Worm (Caenorhabditis elegans): ENCODE results near the gene kcnl-1.

The kcnl-1 gene

ce11 chrV:19555350-19555749, 9.8 kb upstream of the kcnl-1 start:
- TF ChIP-seq K12H6.12 (tag; optimal IDR thresholded peaks at IDR 0.05) (no peak), mxl-1 (tag; optimal IDR thresholded peaks at IDR 0.05) (no peak), zfh-2 (GFP tag; conservative IDR thresholded peaks at IDR 0.05) (peak; percentile 84), dox-1 (GFP tag; IDR thresholded peaks at IDR 0.05) (no peak), cebp-2 (GFP tag; IDR thresholded peaks at IDR 0.05) (no peak), madf-8 (GFP tag; conservative IDR thresholded peaks at IDR 0.05) (no peak), attf-5 (GFP tag; optimal IDR thresholded peaks at IDR 0.05) (no peak), snpc-1.3 (tag; optimal IDR thresholded peaks at IDR 0.05; ENCODE audit: insufficient read depth) (no peak), lsl-1 (GFP tag; optimal IDR thresholded peaks at IDR 0.05) (no peak), ztf-28 (GFP tag; IDR thresholded peaks at IDR 0.05) (no peak), pha-4 (tag; optimal IDR thresholded peaks at IDR 0.05) (no peak), B0035.1 (tag; optimal IDR thresholded peaks at IDR 0.05) (no peak), egrh-3 (GFP tag; IDR thresholded peaks at IDR 0.05) (peak; percentile 53; the same call in 1 of the 2 replicates), C17E4.6 (GFP tag; IDR thresholded peaks at IDR 0.05) (no peak), xnd-1 (tag; optimal IDR thresholded peaks at IDR 0.05) (no peak), mes-4 (tag; optimal IDR thresholded peaks at IDR 0.05) (no peak), pbrm-1 (GFP tag; IDR thresholded peaks at IDR 0.05) (no peak), snpc-4 (GFP tag; optimal IDR thresholded peaks at IDR 0.05) (no peak), snpc-4 (tag; optimal IDR thresholded peaks at IDR 0.05) (peak in 1 of 4 experiments; percentile 29), lag-1 (GFP tag; IDR thresholded peaks at IDR 0.05) (no peak), ztf-3 (GFP tag; optimal IDR thresholded peaks at IDR 0.05) (no peak), bed-2 (GFP tag; IDR thresholded peaks at IDR 0.05) (no peak), ceh-91 (GFP tag; IDR thresholded peaks at IDR 0.05) (no peak), efl-1 (GFP tag; optimal IDR thresholded peaks at IDR 0.05) (no peak), snpc-3.4 (tag; optimal IDR thresholded peaks at IDR 0.05) (no peak), nhr-120 (GFP tag; IDR thresholded peaks at IDR 0.05) (0 out of 2 replicates have a peak, but pooled peaks have one; percentile 32), tbx-9 (tag; optimal IDR thresholded peaks at IDR 0.05; ENCODE audit: borderline replicate concordance) (no peak), ztf-22 (GFP tag; optimal IDR thresholded peaks at IDR 0.05) (no peak), F57A8.1 (GFP tag; optimal IDR thresholded peaks at IDR 0.05) (no peak), sptf-2 (GFP tag; optimal IDR thresholded peaks at IDR 0.05) (no peak)

DNA sequence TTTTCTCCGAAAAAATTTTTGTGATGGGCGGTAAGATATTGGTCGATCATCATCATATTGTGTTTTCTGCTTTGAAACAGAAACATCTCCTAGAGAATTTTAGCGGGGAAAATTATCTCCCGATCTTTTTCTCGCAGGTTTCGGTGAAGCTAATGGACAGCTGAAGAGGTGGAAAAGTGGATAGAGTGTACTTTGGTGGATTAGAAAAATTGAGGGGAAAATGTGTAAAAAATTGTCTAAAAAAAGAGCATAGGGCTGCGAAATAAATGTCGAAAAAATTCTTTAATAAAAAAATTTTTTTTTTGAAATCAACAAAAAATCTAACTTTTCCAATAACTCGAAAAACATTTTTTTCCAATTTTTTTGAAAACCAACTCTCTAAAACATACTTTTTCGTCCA, 9.3 kb upstream of the kcnl-1 start, which contains the start of gene oac-1:
oac-1 (minus strand) TSS at position 101 of the 400 bp plus-strand sequence.
- no peak for TF ChIP-seq nhr-179 (tag; optimal IDR thresholded peaks at IDR 0.05)
- TF ChIP-seq nhr-90 (tag; optimal IDR thresholded peaks at IDR 0.05) = no peak
- no peak for TF ChIP-seq ets-4 (GFP tag; optimal IDR thresholded peaks at IDR 0.05)
- TF ChIP-seq snpc-1.1 (tag; optimal IDR thresholded peaks at IDR 0.05; ENCODE audit: insufficient read depth) = no peak
- no peak for TF ChIP-seq ceh-27 (GFP tag; optimal IDR thresholded peaks at IDR 0.05)
- no peak for TF ChIP-seq nhr-120 (GFP tag; IDR thresholded peaks at IDR 0.05)
- TF ChIP-seq Y53F4B.3 (GFP tag; IDR thresholded peaks at IDR 0.05) = no peak
- TF ChIP-seq mel-28 (tag; optimal IDR thresholded peaks at IDR 0.05; ENCODE audit: borderline replicate concordance) = no peak
- TF ChIP-seq hrde-1 (tag; optimal IDR thresholded peaks at IDR 0.05; ENCODE audit: borderline replicate concordance) = no peak
- TF ChIP-seq hsf-1 (GFP tag; IDR thresholded peaks at IDR 0.05) = no peak
- TF ChIP-seq repo-1 (tag; optimal IDR thresholded peaks at IDR 0.05) = no peak
- no peak for TF ChIP-seq lsy-27 (tag; optimal IDR thresholded peaks at IDR 0.05; ENCODE audit: borderline replicate concordance, insufficient read depth)
- TF ChIP-seq mxl-1 (tag; optimal IDR thresholded peaks at IDR 0.05) = no peak
- TF ChIP-seq ceh-40 (GFP tag; IDR thresholded peaks at IDR 0.05) = no peak
- no peak for TF ChIP-seq F23B12.7 (tag; optimal IDR thresholded peaks at IDR 0.05; ENCODE audit: insufficient read depth)
- TF ChIP-seq lin-54 (GFP tag; optimal IDR thresholded peaks at IDR 0.05) = no peak
- TF ChIP-seq madf-8 (GFP tag; conservative IDR thresholded peaks at IDR 0.05) = no peak
- TF ChIP-seq K11D2.4 (GFP tag; IDR thresholded peaks at IDR 0.05) = no peak
- no peak for TF ChIP-seq F52B5.7 (tag; optimal IDR thresholded peaks at IDR 0.05)
